Worm (Caenorhabditis elegans) whole organism, mixed stage, embryonic: ENCODE data around the gene srsx-19.

ENCODE experiments used
- ceh-83 ChIP-seq: fragments of 200-800 bp; sonication (Bioruptor generic); optimal IDR thresholded peaks from 2 replicates; lab custom pipeline; 2018; ENCODE audit warnings: mild to moderate bottlenecking, missing genetic modification characterization, missing compliant biosample characterization
- elt-1 ChIP-seq: sonication (generic microtip); optimal IDR thresholded peaks from 2 replicates; lab custom pipeline; 2017; ENCODE audit warnings: missing genetic modification characterization, mild to moderate bottlenecking, missing compliant biosample characterization, antibody characterized with exemption, moderate library complexity, borderline replicate concordance; ENCODE audit not compliant: insufficient read depth
- nhr-237 ChIP-seq: fragments of 150-350 bp; optimal IDR thresholded peaks from 2 replicates; lab custom pipeline; 2014; ENCODE audit warnings: missing biosample characterization, missing genetic modification characterization
- ztf-11 ChIP-seq: fragments of 150-350 bp; optimal IDR thresholded peaks from 2 replicates; lab custom pipeline; 2014; ENCODE audit warnings: missing biosample characterization, missing genetic modification characterization

ce11 chrV:13839433-13839832 is 48.0 kb upstream of the srsx-19 start, which contains the start of gene F55B12.10:
- no peak for TF ChIP-seq ceh-83
- no peak for TF ChIP-seq elt-1 (tag; lab: Kevin White, UChicago)
- no peak for TF ChIP-seq ztf-11 (tag; lab: Kevin White, UChicago)
- no peak for TF ChIP-seq nhr-237 (tag; lab: Kevin White, UChicago)
